Fruit fly (Drosophila melanogaster): Measurements from ENCODE around the gene TotF.

The TotF gene

DNA sequence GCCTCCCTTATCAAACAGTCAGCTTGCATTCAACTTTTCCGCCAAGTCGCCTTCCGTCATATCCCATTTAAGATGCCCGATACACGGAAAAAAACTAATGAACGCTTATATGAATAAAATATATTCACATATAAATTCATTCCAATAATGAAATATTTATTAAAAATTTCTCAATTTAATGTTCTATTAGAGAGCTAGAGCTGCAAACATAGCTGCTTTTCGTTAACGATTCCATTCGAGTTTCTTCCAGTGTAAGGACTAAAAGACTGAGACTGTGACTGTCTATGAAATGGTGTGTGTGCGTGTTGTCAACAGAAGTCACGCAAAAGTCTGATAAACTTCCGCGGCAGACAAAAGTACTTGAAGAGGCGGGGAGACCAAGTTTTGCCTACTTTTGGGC, 17.9 kb upstream of the TotF start (continued):
- TF ChIP-seq CG12155 (GFP tag; optimal IDR thresholded peaks at IDR 0.05) (no peak), dpn (GFP tag; optimal IDR thresholded peaks at IDR 0.05) (peak in 1 of 2 experiments; percentile 34), ara (GFP tag; IDR thresholded peaks at IDR 0.05) (no peak), CG6813 (GFP tag; optimal IDR thresholded peaks at IDR 0.05) (no peak), toy (GFP tag; IDR thresholded peaks at IDR 0.05) (no peak), CG16779 (GFP tag; IDR thresholded peaks at IDR 0.05) (no peak), CG31441 (GFP tag; IDR thresholded peaks at IDR 0.05) (peak; percentile 63), CG2116 (GFP tag; optimal IDR thresholded peaks at IDR 0.05) (peak; percentile 4), CG16813 (GFP tag; IDR thresholded peaks at IDR 0.05; ENCODE audit: partially characterized antibody) (no peak), grau (tag; optimal IDR thresholded peaks at IDR 0.05) (peak; percentile 58), CG1792 (GFP tag; optimal IDR thresholded peaks at IDR 0.05) (no peak), Sox100B (GFP tag; optimal IDR thresholded peaks at IDR 0.05) (peak; percentile 43), sr (GFP tag; IDR thresholded peaks at IDR 0.05) (no peak), NK7.1 (GFP tag; optimal IDR thresholded peaks at IDR 0.05) (no peak), exex (tag; optimal IDR thresholded peaks at IDR 0.05) (peak; percentile 6), amos (GFP tag; IDR thresholded peaks at IDR 0.05; ENCODE audit: partially characterized antibody) (no peak), CG32772 (GFP tag; IDR thresholded peaks at IDR 0.05) (peak; percentile 49; the same call in 1 of the 2 replicates), CG6765 (GFP tag; optimal IDR thresholded peaks at IDR 0.05) (peak; percentile 7), Atf6 (GFP tag; IDR thresholded peaks at IDR 0.05) (peak; percentile 48; the same call in 1 of the 2 replicates), HLH3B (GFP tag; IDR thresholded peaks at IDR 0.05) (0 out of 2 replicates have a peak, but pooled peaks have one; percentile 26), CG4707 (GFP tag; optimal IDR thresholded peaks at IDR 0.05) (peak; percentile 29), Meics (GFP tag; optimal IDR thresholded peaks at IDR 0.05) (peak; percentile 57), CG11723 (GFP tag; optimal IDR thresholded peaks at IDR 0.05) (no peak), klu (GFP tag; IDR thresholded peaks at IDR 0.05) (no peak), E2f2 (GFP tag; IDR thresholded peaks at IDR 0.05) (0 out of 2 replicates have a peak, but pooled peaks have one; percentile 24), Eip74EF (GFP tag; optimal IDR thresholded peaks at IDR 0.05) (peak in 1 of 2 experiments; percentile 4), Fer2 (tag; optimal IDR thresholded peaks at IDR 0.05) (no peak), CG12071 (GFP tag; optimal IDR thresholded peaks at IDR 0.05) (no peak), CG8290 (GFP tag; optimal IDR thresholded peaks at IDR 0.05) (no peak), CG8290 (tag; optimal IDR thresholded peaks at IDR 0.05) (no peak), Spps (tag; optimal IDR thresholded peaks at IDR 0.05) (no peak), CG13775 (GFP tag; optimal IDR thresholded peaks at IDR 0.05) (peak; percentile 38), sug (tag; optimal IDR thresholded peaks at IDR 0.05) (no peak), luna (GFP tag; optimal IDR thresholded peaks at IDR 0.05) (no peak), her (GFP tag; optimal IDR thresholded peaks at IDR 0.05) (no peak), bowl (GFP tag; IDR thresholded peaks at IDR 0.05) (no peak), pnt (GFP tag; optimal IDR thresholded peaks at IDR 0.05) (no peak)

- TF ChIP-seq chif (GFP tag; optimal IDR thresholded peaks at IDR 0.05) (no peak), sens (GFP tag) (peak; percentile 29), CG13894 (tag; optimal IDR thresholded peaks at IDR 0.05) (peak; percentile 58), mirr (GFP tag; optimal IDR thresholded peaks at IDR 0.05) (peak; percentile 12), dan (GFP tag; IDR thresholded peaks at IDR 0.05) (0 out of 2 replicates have a peak, but pooled peaks have one; percentile 6), abd-A (tag; optimal IDR thresholded peaks at IDR 0.05) (peak; percentile 95), klu (GFP tag; IDR thresholded peaks at IDR 0.05) (no peak), lmd (GFP tag; IDR thresholded peaks at IDR 0.05) (0 out of 2 replicates have a peak, but pooled peaks have one; percentile 14)
Measured at dm6 chr2L:19923786-19924185, 11.6 kb upstream of the TotF start.

Data from whole organism, embryonic.